Worm (Caenorhabditis elegans) whole organism, L4 larva: Measurements from ENCODE around the gene W08F4.7.

Experiments used
- ZK546.5 ChIP-seq, 2 experiments: sonication (generic microtip); optimal IDR thresholded peaks; 2 replicates each; lab custom pipeline; 2017; ENCODE audit warnings: missing biosample characterization in 2 of 2, missing genetic modification characterization in 2 of 2
- ama-1 ChIP-seq: fragments of 150-350 bp; optimal IDR thresholded peaks from 2 replicates; lab custom pipeline; 2014; ENCODE audit warnings: inconsistent platforms, mixed read lengths
- dpl-1 ChIP-seq: fragments of 150-350 bp; optimal IDR thresholded peaks from 2 replicates; lab custom pipeline; 2014; ENCODE audit warnings: missing biosample characterization, missing genetic modification reagents, missing genetic modification characterization
- lin-15B ChIP-seq: fragments of 150-350 bp; sonication (generic microtip); optimal IDR thresholded peaks from 3 replicates; lab custom pipeline; 2014; ENCODE audit warnings: missing biosample characterization, missing genetic modification characterization
- mxl-3 ChIP-seq: fragments of 200-800 bp; sonication (Bioruptor generic); optimal IDR thresholded peaks from 2 replicates; lab custom pipeline; 2018; ENCODE audit warnings: mild to moderate bottlenecking, missing genetic modification characterization, missing compliant biosample characterization
- nhr-11 ChIP-seq: fragments of 150-350 bp; optimal IDR thresholded peaks from 2 replicates; lab custom pipeline; 2014; ENCODE audit warnings: missing biosample characterization, missing genetic modification characterization
- nhr-237 ChIP-seq: sonication (generic microtip); optimal IDR thresholded peaks from 2 replicates; lab custom pipeline; 2017; ENCODE audit warnings: missing biosample characterization, missing genetic modification characterization
- nhr-77 ChIP-seq: fragments of 150-350 bp; optimal IDR thresholded peaks from 2 replicates; lab custom pipeline; 2014; ENCODE audit warnings: missing biosample characterization, missing genetic modification characterization
- pqm-1 ChIP-seq: sonication (generic microtip); optimal IDR thresholded peaks from 2 replicates; lab custom pipeline; 2017; ENCODE audit warnings: missing biosample characterization, missing genetic modification characterization
- zag-1 ChIP-seq: fragments of 150-350 bp; optimal IDR thresholded peaks from 2 replicates; lab custom pipeline; 2014; ENCODE audit warnings: missing biosample characterization, missing genetic modification characterization

DNA sequence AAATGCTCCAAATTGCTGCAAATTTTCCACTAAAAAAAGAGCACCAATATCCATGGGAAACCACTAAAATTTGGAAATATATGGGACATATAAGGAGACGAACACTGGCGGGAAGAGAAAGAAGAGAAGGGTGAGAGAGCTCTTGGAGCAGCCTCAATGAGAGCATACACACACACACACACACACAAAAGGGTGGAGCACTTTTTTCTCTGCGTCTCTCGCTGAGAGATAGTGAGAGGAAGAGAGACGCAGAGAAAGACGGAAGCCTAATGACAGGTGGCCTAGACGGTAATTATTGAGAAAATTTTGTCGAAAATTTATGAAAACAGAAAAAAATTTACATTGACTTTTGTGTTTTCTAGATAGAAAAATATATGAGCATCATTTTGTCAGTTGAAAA lies 44.9 kb upstream of the W08F4.7 start:
- TF ChIP-seq ZK546.5 (tag; optimal IDR thresholded peaks at IDR 0.05; lab: Kevin White, UChicago), result no peak
- no peak for TF ChIP-seq nhr-77
- TF ChIP-seq zag-1, result no peak
- TF ChIP-seq pqm-1 (tag; lab: Kevin White, UChicago), result no peak
- TF ChIP-seq mxl-3 (GFP tag; lab: Kevin White, UChicago), result no peak
- TF ChIP-seq nhr-11, result no peak
- TF ChIP-seq dpl-1 (GFP tag; lab: Kevin White, UChicago), result no peak
- no peak for TF ChIP-seq ama-1
- no peak for TF ChIP-seq nhr-237 (tag; lab: Kevin White, UChicago)
- no peak for TF ChIP-seq lin-15B
